Fruit fly (Drosophila melanogaster) whole organism, wandering third instar larva: Measurements from ENCODE around the gene CG11986.
A peak's percentile ranks its signal among the peaks of the same experiment; 100 is the strongest.

Experiments used
- Abd-B ChIP-seq: fragments of >200 bp; optimal IDR thresholded peaks from 2 replicates; lab custom pipeline; 2017; ENCODE audit warnings: missing biosample characterization, missing genetic modification characterization
- CG32264 ChIP-seq: fragments of 200-800 bp; sonication (Bioruptor generic); optimal IDR thresholded peaks from 2 replicates; lab custom pipeline; 2016; ENCODE audit warnings: missing biosample characterization, missing genetic modification characterization
- CG9705 ChIP-seq: fragments of 200-800 bp; sonication (Bioruptor generic); optimal IDR thresholded peaks from 2 replicates; lab custom pipeline; 2018; ENCODE audit warnings: missing biosample characterization, mild to moderate bottlenecking, missing genetic modification characterization
- CrebA ChIP-seq: fragments of 200-800 bp; sonication (Bioruptor generic); optimal IDR thresholded peaks from 2 replicates; lab custom pipeline; 2016; ENCODE audit warnings: missing biosample characterization, mild to moderate bottlenecking, missing genetic modification characterization, borderline replicate concordance
- Dfd ChIP-seq: fragments of >200 bp; optimal IDR thresholded peaks from 2 replicates; lab custom pipeline; 2017; ENCODE audit warnings: missing biosample characterization, missing genetic modification characterization
- Dif ChIP-seq: fragments of 200-275, 200-300 bp; sonication (Bioruptor generic); optimal IDR thresholded peaks from 2 replicates; lab custom pipeline; 2018; ENCODE audit warnings: missing biosample characterization, missing genetic modification characterization; ENCODE audit not compliant: partially characterized antibody
- GATAd ChIP-seq: sonication (Bioruptor generic); optimal IDR thresholded peaks from 2 replicates; lab custom pipeline; 2016; ENCODE audit warnings: missing biosample characterization, missing genetic modification characterization
- HLH106 ChIP-seq: fragments of 200-800 bp; optimal IDR thresholded peaks from 3 replicates; lab custom pipeline; 2019; ENCODE audit warnings: missing biosample characterization, mild to moderate bottlenecking, missing genetic modification characterization, moderate library complexity
- Hnf4 ChIP-seq: fragments of 200-800 bp; sonication (Bioruptor generic); optimal IDR thresholded peaks from 2 replicates; lab custom pipeline; 2016; ENCODE audit warnings: missing biosample characterization, mild to moderate bottlenecking, missing genetic modification characterization
- Hr78 ChIP-seq: fragments of >200 bp; optimal IDR thresholded peaks from 2 replicates; lab custom pipeline; 2017; ENCODE audit warnings: missing biosample characterization, missing genetic modification characterization
- Hr83 ChIP-seq: fragments of 200-300 bp; sonication (Bioruptor generic); optimal IDR thresholded peaks from 2 replicates; lab custom pipeline; 2016; ENCODE audit warnings: missing biosample characterization, mild to moderate bottlenecking, missing genetic modification characterization, moderate library complexity; ENCODE audit not compliant: poor library complexity, severe bottlenecking
- Jra ChIP-seq: sonication (Bioruptor generic); optimal IDR thresholded peaks from 2 replicates; lab custom pipeline; 2016; ENCODE audit warnings: missing biosample characterization, missing genetic modification characterization
- Mio ChIP-seq: sonication (Bioruptor generic); optimal IDR thresholded peaks from 2 replicates; lab custom pipeline; 2016; ENCODE audit warnings: missing biosample characterization, missing genetic modification characterization
- Myc ChIP-seq: fragments of >200 bp; optimal IDR thresholded peaks from 2 replicates; lab custom pipeline; 2017
- N ChIP-seq: fragments of >200 bp; optimal IDR thresholded peaks from 2 replicates; lab custom pipeline; 2018; ENCODE audit warnings: missing biosample characterization, missing external identifiers, missing genetic modification characterization
- OdsH ChIP-seq: fragments of 200-800 bp; sonication (Bioruptor generic); optimal IDR thresholded peaks from 2 replicates; lab custom pipeline; 2016; ENCODE audit warnings: missing biosample characterization, mild to moderate bottlenecking, missing genetic modification characterization
- Rel ChIP-seq, 2 experiments: fragments of 200-800 bp; sonication (Bioruptor generic) in 1 of 2; optimal IDR thresholded peaks; 2 replicates in 1 of 2; 3 replicates in 1 of 2; lab custom pipeline; 2016 to 2019; ENCODE audit warnings: mild to moderate bottlenecking in 2 of 2, missing biosample characterization in 2 of 2, missing genetic modification characterization in 2 of 2, moderate library complexity in 1 of 2
- Sp1 ChIP-seq: fragments of 200-800 bp; sonication (Bioruptor generic); optimal IDR thresholded peaks from 3 replicates; lab custom pipeline; 2019; ENCODE audit warnings: missing biosample characterization, mild to moderate bottlenecking, missing genetic modification characterization, moderate library complexity
- Vsx2 ChIP-seq: fragments of 200-300, 225-300 bp; sonication (Bioruptor generic); optimal IDR thresholded peaks from 2 replicates; lab custom pipeline; 2018; ENCODE audit warnings: missing biosample characterization, missing genetic modification characterization; ENCODE audit not compliant: partially characterized antibody
- br ChIP-seq: fragments of 200-800 bp; sonication (Bioruptor generic); optimal IDR thresholded peaks from 2 replicates; lab custom pipeline; 2016; ENCODE audit warnings: missing biosample characterization, missing genetic modification characterization
- brk ChIP-seq: fragments of 200-800 bp; sonication (Bioruptor generic); optimal IDR thresholded peaks from 2 replicates; lab custom pipeline; 2016; ENCODE audit warnings: missing biosample characterization, mild to moderate bottlenecking, missing genetic modification characterization
- dl ChIP-seq, 2 experiments: fragments of 175-275, 200-275 bp in 1 of 2; fragments of 200-275 bp in 1 of 2; sonication (Bioruptor generic); optimal IDR thresholded peaks; lab custom pipeline; 2018; ENCODE audit warnings: mild to moderate bottlenecking in 2 of 2, missing biosample characterization in 2 of 2, missing genetic modification characterization in 2 of 2, moderate library complexity in 2 of 2; ENCODE audit not compliant: partially characterized antibody in 2 of 2, insufficient read depth in 1 of 2
- dmrt93B ChIP-seq: fragments of 200-800 bp; sonication (Bioruptor generic); optimal IDR thresholded peaks from 2 replicates; lab custom pipeline; 2018; ENCODE audit warnings: missing biosample characterization, mild to moderate bottlenecking, missing genetic modification characterization
- dsf ChIP-seq: sonication (Bioruptor generic); optimal IDR thresholded peaks from 2 replicates; lab custom pipeline; 2016; ENCODE audit warnings: missing biosample characterization, missing genetic modification characterization, borderline replicate concordance
- ey ChIP-seq: fragments of 200-800 bp; sonication (Bioruptor generic); optimal IDR thresholded peaks from 2 replicates; lab custom pipeline; 2016; ENCODE audit warnings: missing biosample characterization, missing genetic modification characterization
- foxo ChIP-seq, 2 experiments: fragments of 200-800 bp; sonication (Bioruptor generic); optimal IDR thresholded peaks; 2 replicates in 1 of 2; 3 replicates in 1 of 2; lab custom pipeline; 2016 to 2017; ENCODE audit warnings: missing biosample characterization in 2 of 2, missing genetic modification characterization in 2 of 2
- fru ChIP-seq: fragments of 200-800 bp; sonication (Bioruptor generic); optimal IDR thresholded peaks from 3 replicates; lab custom pipeline; 2016; ENCODE audit warnings: missing biosample characterization, mild to moderate bottlenecking, missing genetic modification characterization
- h ChIP-seq: fragments of 200-800 bp; sonication (Bioruptor generic); optimal IDR thresholded peaks from 3 replicates; lab custom pipeline; 2016; ENCODE audit warnings: missing biosample characterization, mild to moderate bottlenecking, missing genetic modification characterization
- jim ChIP-seq: fragments of 175-275, 200-325 bp; sonication (Bioruptor generic); optimal IDR thresholded peaks from 2 replicates; lab custom pipeline; 2016; ENCODE audit warnings: missing biosample characterization, mild to moderate bottlenecking, missing genetic modification characterization
- lola ChIP-seq: fragments of >200 bp; optimal IDR thresholded peaks from 2 replicates; lab custom pipeline; 2017; ENCODE audit warnings: missing biosample characterization, missing genetic modification characterization
- pan ChIP-seq: fragments of >200 bp; optimal IDR thresholded peaks from 2 replicates; lab custom pipeline; 2017
- psq ChIP-seq: fragments of 200-800 bp; sonication (Bioruptor generic); optimal IDR thresholded peaks from 3 replicates; lab custom pipeline; 2017; ENCODE audit warnings: missing biosample characterization, mild to moderate bottlenecking, missing genetic modification characterization, moderate library complexity
- rgr ChIP-seq: fragments of 200-800 bp; sonication (Bioruptor generic); optimal IDR thresholded peaks from 3 replicates; lab custom pipeline; 2016; ENCODE audit warnings: missing biosample characterization, mild to moderate bottlenecking, missing genetic modification characterization
- sage ChIP-seq: fragments of 200-800 bp; sonication (Bioruptor generic); optimal IDR thresholded peaks from 2 replicates; lab custom pipeline; 2016; ENCODE audit warnings: missing biosample characterization, mild to moderate bottlenecking, missing genetic modification characterization
- sv ChIP-seq: fragments of 200-800 bp; sonication (Bioruptor generic); optimal IDR thresholded peaks from 3 replicates; lab custom pipeline; 2016; ENCODE audit warnings: missing biosample characterization, missing genetic modification characterization
- tai ChIP-seq: sonication (Bioruptor generic); optimal IDR thresholded peaks from 2 replicates; lab custom pipeline; 2016; ENCODE audit warnings: missing biosample characterization, missing genetic modification characterization
- usp ChIP-seq: fragments of >200 bp; optimal IDR thresholded peaks from 2 replicates; lab custom pipeline; 2017; ENCODE audit warnings: missing biosample characterization, missing genetic modification characterization
- woc ChIP-seq: sonication (Bioruptor generic); optimal IDR thresholded peaks from 2 replicates; lab custom pipeline; 2016; ENCODE audit warnings: missing biosample characterization, mild to moderate bottlenecking, missing genetic modification characterization

Gene CG11986

dm6 chr3R:9053021-9053420, 37.8 kb downstream of the CG11986 start:
- TF ChIP-seq OdsH (GFP tag; lab: Kevin White, UChicago): peak; percentile 65
- no peak for TF ChIP-seq tai (GFP tag; lab: Kevin White, UChicago)
- no peak for TF ChIP-seq GATAd (GFP tag; lab: Kevin White, UChicago)
- TF ChIP-seq CG9705 (GFP tag; lab: Kevin White, UChicago): no peak
- peak; percentile 79 for TF ChIP-seq rgr (GFP tag; lab: Kevin White, UChicago)
- no peak for TF ChIP-seq usp (GFP tag; lab: Kevin White, UChicago)
- no peak for TF ChIP-seq dmrt93B (GFP tag; lab: Kevin White, UChicago)
- peak; percentile 85 for TF ChIP-seq Hr83 (GFP tag; lab: Kevin White, UChicago)
- TF ChIP-seq HLH106 (tag; lab: Kevin White, UChicago): peak; percentile 56
- no peak for TF ChIP-seq Dfd (GFP tag; lab: Kevin White, UChicago)
- no peak for TF ChIP-seq brk (GFP tag; lab: Kevin White, UChicago)
- TF ChIP-seq Hr78: no peak
- TF ChIP-seq jim (GFP tag; lab: Kevin White, UChicago): peak; percentile 81
- TF ChIP-seq Myc (lab: Kevin White, UChicago): peak; percentile 59
- TF ChIP-seq CG32264 (GFP tag; lab: Kevin White, UChicago): no peak
- TF ChIP-seq N: no peak
- peak; percentile 67 for TF ChIP-seq Hnf4 (GFP tag; lab: Kevin White, UChicago)
- peak; percentile 37 for TF ChIP-seq sv (GFP tag; lab: Kevin White, UChicago)
- peak; percentile 87 for TF ChIP-seq fru (GFP tag; lab: Kevin White, UChicago)
- no peak for TF ChIP-seq dsf (GFP tag; lab: Kevin White, UChicago)
- TF ChIP-seq woc (GFP tag; lab: Kevin White, UChicago): peak; percentile 71
- TF ChIP-seq Dif (GFP tag; lab: Kevin White, UChicago): peak; percentile 95
- TF ChIP-seq Mio (GFP tag; lab: Kevin White, UChicago): no peak
- TF ChIP-seq Sp1 (GFP tag; lab: Kevin White, UChicago): peak; percentile 72
- TF ChIP-seq h (GFP tag; lab: Kevin White, UChicago): peak; percentile 96
- peak; percentile 69 for TF ChIP-seq psq (GFP tag; lab: Kevin White, UChicago)
- TF ChIP-seq br (GFP tag; lab: Kevin White, UChicago): peak; percentile 75
- TF ChIP-seq Vsx2: no peak
- TF ChIP-seq sage: no peak
- TF ChIP-seq pan (lab: Kevin White, UChicago): no peak
- peak; percentile 82 for TF ChIP-seq Jra
- TF ChIP-seq Rel (GFP tag; optimal IDR thresholded peaks at IDR 0.05; lab: Kevin White, UChicago): no peak
- no peak for TF ChIP-seq Rel (tag; optimal IDR thresholded peaks at IDR 0.05; lab: Kevin White, UChicago)
- TF ChIP-seq Abd-B (GFP tag; lab: Kevin White, UChicago): no peak
- TF ChIP-seq lola (GFP tag; lab: Kevin White, UChicago): no peak
- peak; percentile 70 for TF ChIP-seq ey (GFP tag; lab: Kevin White, UChicago)
- TF ChIP-seq foxo (GFP tag; optimal IDR thresholded peaks at IDR 0.05; lab: Kevin White, UChicago): peak; percentile 10 to 77
- TF ChIP-seq CrebA: no peak
- TF ChIP-seq dl (GFP tag; optimal IDR thresholded peaks at IDR 0.05; lab: Kevin White, UChicago; ENCODE audit: insufficient read depth in 1 of 2, partially characterized antibody in 2 of 2): peak; percentile 53 to 90

- TF ChIP-seq Hr83 (GFP tag; lab: Kevin White, UChicago): peak; percentile 45
- TF ChIP-seq woc (GFP tag; lab: Kevin White, UChicago): peak; percentile 50
- TF ChIP-seq pan (lab: Kevin White, UChicago): no peak
- TF ChIP-seq fru (GFP tag; lab: Kevin White, UChicago): peak; percentile 76
- TF ChIP-seq Sp1 (GFP tag; lab: Kevin White, UChicago): peak; percentile 57
- TF ChIP-seq dl (GFP tag; optimal IDR thresholded peaks at IDR 0.05; lab: Kevin White, UChicago; ENCODE audit: insufficient read depth in 1 of 2, partially characterized antibody in 2 of 2): no peak
- TF ChIP-seq rgr (GFP tag; lab: Kevin White, UChicago): peak; percentile 24
- TF ChIP-seq HLH106 (tag; lab: Kevin White, UChicago): peak; percentile 72
- TF ChIP-seq h (GFP tag; lab: Kevin White, UChicago): peak; percentile 51
- TF ChIP-seq CG9705 (GFP tag; lab: Kevin White, UChicago): peak; percentile 4
- TF ChIP-seq ey (GFP tag; lab: Kevin White, UChicago): peak; percentile 71
- TF ChIP-seq CG32264 (GFP tag; lab: Kevin White, UChicago): peak; percentile 50
- TF ChIP-seq psq (GFP tag; lab: Kevin White, UChicago): peak; percentile 42
- peak; percentile 66 for TF ChIP-seq dmrt93B (GFP tag; lab: Kevin White, UChicago)
- no peak for TF ChIP-seq Hr78
- TF ChIP-seq br (GFP tag; lab: Kevin White, UChicago): peak; percentile 66
- peak; percentile 75 for TF ChIP-seq Dif (GFP tag; lab: Kevin White, UChicago)
- TF ChIP-seq foxo (GFP tag; optimal IDR thresholded peaks at IDR 0.05; lab: Kevin White, UChicago): peak in 1 of 2 experiments; percentile 73
- TF ChIP-seq N: no peak
Observed at dm6 chr3R:9053850-9054441, 38.7 kb downstream of the CG11986 start.
